Worm (Caenorhabditis elegans): Measurements from ENCODE around the gene dod-6.

DNA sequence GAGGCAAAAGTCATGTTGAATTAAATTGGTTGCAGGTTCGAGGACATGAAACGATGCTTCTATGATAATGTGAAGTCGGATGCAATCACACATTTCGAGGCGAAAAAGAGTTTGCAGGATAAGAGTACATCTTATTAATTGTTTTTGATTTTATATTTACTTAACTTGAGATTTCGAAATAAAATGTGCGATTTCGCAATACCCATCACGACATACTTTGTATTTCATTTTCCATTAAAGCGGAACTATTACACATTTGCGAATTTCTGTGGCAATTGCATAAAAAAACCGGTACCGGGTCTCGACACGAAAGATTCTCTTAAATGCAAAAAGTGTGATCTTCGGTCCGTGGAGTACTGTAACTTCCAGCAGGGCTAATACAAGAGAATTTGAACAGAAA, 4.9 kb downstream of the dod-6 start:
- TF ChIP-seq pha-4 (tag; optimal IDR thresholded peaks at IDR 0.05) (no peak), rnt-1 (tag; optimal IDR thresholded peaks at IDR 0.05) (no peak), sox-2 (GFP tag; IDR thresholded peaks at IDR 0.05) (no peak), ceh-22 (tag; optimal IDR thresholded peaks at IDR 0.05) (no peak), nhr-11 (tag; optimal IDR thresholded peaks at IDR 0.05) (no peak), dve-1 (tag; optimal IDR thresholded peaks at IDR 0.05) (no peak), madf-2 (tag; optimal IDR thresholded peaks at IDR 0.05) (no peak)
